Worm (Caenorhabditis elegans) whole organism, L4/young adult: ENCODE data around the gene Y5H2B.3.

ENCODE experiments used
- W03F9.2 ChIP-seq: fragments of 150-350 bp; optimal IDR thresholded peaks from 2 replicates; lab custom pipeline; 2014; ENCODE audit warnings: missing biosample characterization, missing genetic modification characterization
- him-1 ChIP-seq: sonication (generic microtip); optimal IDR thresholded peaks from 2 replicates; lab custom pipeline; 2016; ENCODE audit warnings: missing genotype, missing genetic modification reagents, missing genetic modification characterization, missing compliant biosample characterization

ce11 chrV:2221764-2222163, 33.7 kb downstream of the Y5H2B.3 start, which contains the start of gene nhr-128:
- TF ChIP-seq him-1 (tag; lab: Kevin White, UChicago), result no peak
- no peak for TF ChIP-seq W03F9.2 (tag; lab: Kevin White, UChicago)
